Worm (Caenorhabditis elegans): ENCODE data around the gene K08D8.7.
"Not testable (repeated sequence)": the region's sequence is repeated elsewhere in the genome, so short reads cannot be mapped to it uniquely, and the experiment has no call there.

The K08D8.7 gene

ce11 chrIV:12896371-12896882 lies at the start of gene K08D8.7:
K08D8.7 (plus strand) TSS chrIV:12896832.
- no peak for TF ChIP-seq unc-62 (GFP tag; optimal IDR thresholded peaks at IDR 0.05)

- no peak for TF ChIP-seq unc-62 (GFP tag; optimal IDR thresholded peaks at IDR 0.05)
These were observed 47.5 kb upstream of the K08D8.7 start, which contains the start of gene srf-3 for ce11 chrIV:12849030-12849560. srf-3 (plus strand) TSS chrIV:12849510.

DNA sequence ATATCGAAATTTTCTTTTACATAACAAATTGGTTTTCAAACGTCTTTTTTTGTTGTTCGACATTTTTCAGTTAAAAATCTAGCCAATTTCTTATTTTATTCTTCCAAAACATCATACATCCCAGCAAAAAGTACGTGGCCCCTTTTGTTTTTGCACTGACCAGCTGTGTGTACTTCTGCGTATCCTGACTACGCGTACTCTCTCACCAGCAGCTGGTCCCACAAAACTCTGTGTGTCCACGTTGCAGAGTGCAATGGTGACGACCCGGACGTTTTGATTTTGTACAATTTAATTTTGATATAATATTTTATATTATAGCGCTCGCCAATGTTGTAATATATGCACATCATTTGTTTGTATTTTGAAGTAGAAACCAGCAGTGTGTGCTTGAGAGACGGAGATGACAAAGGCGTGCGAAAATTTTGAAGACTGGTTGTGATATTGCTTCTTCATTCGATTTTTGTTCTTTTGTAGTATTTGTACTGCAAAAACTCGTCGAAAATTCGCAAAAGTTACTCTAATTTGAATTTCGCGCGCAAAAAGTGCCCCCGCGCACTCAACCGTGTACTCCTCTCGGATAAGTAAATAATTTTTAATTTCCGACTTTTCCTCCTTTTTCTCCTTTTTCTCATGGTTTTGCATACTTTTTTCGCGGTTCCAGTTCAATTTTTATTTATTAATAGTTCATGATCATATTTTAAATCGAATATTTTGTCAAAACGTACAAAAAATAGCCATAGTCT lies 42.1 kb upstream of the K08D8.7 start:
- no peak for TF ChIP-seq unc-62 (GFP tag; optimal IDR thresholded peaks at IDR 0.05)

- no peak for TF ChIP-seq unc-62 (GFP tag; optimal IDR thresholded peaks at IDR 0.05)
These were observed 41.4 kb upstream of the K08D8.7 start, which contains the start of gene nstp-5 for ce11 chrIV:12855248-12855647. nstp-5 (plus strand) TSS chrIV:12855548.

DNA sequence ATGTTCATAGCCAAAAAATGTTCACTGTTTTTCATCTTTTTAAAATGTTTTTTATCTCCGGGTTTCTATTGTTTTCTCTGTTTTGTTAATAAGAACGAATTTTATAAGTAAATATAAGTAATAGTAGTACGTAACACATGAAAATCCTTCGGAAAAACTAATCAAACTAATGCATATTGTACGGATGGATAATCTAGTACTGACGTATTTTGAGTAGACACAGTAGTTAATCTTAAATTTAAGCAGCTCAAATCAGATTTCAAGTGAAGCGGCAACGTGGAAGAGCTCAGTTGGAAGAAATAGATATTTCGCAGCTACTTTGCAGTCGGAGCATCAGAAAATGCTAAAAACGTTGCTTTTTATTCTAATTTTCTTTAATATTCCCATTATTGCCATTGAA lies 36.8 kb upstream of the K08D8.7 start, which contains the start of gene gcy-18:
TSS of gene gcy-18 (plus strand) at position 301 of the 400 bp plus-strand sequence.
- TF ChIP-seq unc-62 (GFP tag; optimal IDR thresholded peaks at IDR 0.05), result no peak

DNA sequence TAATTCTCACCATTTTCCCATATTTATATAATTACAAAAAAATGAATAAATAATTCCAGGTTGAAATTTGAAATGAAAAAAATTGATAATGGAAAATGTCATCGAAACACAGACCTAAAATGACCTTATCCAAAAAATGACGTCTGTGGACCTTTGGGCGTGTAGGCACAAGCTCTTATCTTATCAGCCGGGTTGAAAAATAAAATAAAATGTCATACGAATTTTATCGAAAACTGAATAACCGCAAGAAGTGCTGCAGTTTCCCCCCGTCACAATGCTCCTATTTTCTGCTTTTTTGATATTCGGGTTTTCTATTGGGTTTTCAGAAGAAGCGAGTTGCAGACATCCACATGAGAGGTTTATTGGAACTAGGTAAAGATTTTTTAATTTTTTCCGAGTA lies 30.7 kb upstream of the K08D8.7 start, which contains the start of gene clec-186:
TSS of gene clec-186 (plus strand) at position 226 of the 400 bp plus-strand sequence.
- TF ChIP-seq unc-62 (GFP tag; optimal IDR thresholded peaks at IDR 0.05), result no peak

DNA sequence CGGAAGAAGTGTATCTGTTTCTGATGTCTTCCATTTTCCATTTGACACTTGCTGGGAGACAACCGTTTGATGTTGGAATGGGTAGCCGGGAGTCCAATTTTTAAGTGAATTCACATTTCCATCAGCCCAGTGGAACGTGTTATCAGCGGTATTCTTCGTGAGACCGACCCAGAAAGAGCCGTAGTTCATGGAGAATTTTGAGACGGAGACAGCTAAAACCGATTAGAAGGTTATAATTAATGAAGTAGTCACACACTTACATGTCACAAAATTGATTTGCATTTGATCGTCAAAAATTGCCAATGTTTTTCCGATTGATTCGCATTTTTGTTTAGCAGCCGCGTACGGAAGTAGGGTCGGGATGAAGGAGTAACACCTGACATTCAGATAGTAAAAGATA lies 27.2 kb upstream of the K08D8.7 start:
- no peak for TF ChIP-seq unc-62 (GFP tag; optimal IDR thresholded peaks at IDR 0.05)

ce11 chrIV:12869812-12870211 lies 26.8 kb upstream of the K08D8.7 start:
- TF ChIP-seq unc-62 (GFP tag; optimal IDR thresholded peaks at IDR 0.05), result no peak

- TF ChIP-seq unc-62 (GFP tag; optimal IDR thresholded peaks at IDR 0.05), result no peak
These were observed 26.3 kb upstream of the K08D8.7 start for ce11 chrIV:12870315-12870714.

ce11 chrIV:12871445-12871947 lies 25.1 kb upstream of the K08D8.7 start, which contains the start of gene clec-187:
clec-187 (minus strand) TSS chrIV:12871495.
- no peak for TF ChIP-seq unc-62 (GFP tag; optimal IDR thresholded peaks at IDR 0.05)

- not testable (repeated sequence) for TF ChIP-seq unc-62 (GFP tag; optimal IDR thresholded peaks at IDR 0.05)
These were observed 21.4 kb upstream of the K08D8.7 start, which contains the start of gene ZK896.1 for ce11 chrIV:12875260-12875659. ZK896.1 (minus strand) TSS chrIV:12875360.

- no peak for TF ChIP-seq unc-62 (GFP tag; optimal IDR thresholded peaks at IDR 0.05)
These were observed 20.1 kb upstream of the K08D8.7 start for ce11 chrIV:12876558-12876957.

DNA sequence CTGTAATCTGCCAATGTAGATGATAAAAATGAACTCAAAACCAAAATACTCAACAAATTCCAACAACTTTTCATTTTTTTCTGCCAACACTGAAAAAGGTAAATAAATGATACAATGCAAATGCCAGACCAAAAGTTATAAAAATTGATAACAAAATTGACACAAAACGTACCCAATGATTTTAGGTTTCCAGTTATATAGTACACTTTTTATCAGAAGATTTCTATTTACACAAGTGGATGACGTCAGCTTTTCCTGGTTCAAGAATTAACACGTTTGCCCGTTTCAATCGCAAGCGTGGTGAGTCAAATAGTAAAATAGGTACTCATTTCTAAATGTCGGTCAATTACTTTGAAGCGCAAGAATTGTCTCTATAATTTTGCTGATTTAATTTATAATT lies 17.1 kb upstream of the K08D8.7 start, which contains the start of gene ZK896.5:
TSS of gene ZK896.5 (minus strand) at position 89 of the 400 bp plus-strand sequence.
- TF ChIP-seq unc-62 (GFP tag; optimal IDR thresholded peaks at IDR 0.05), result no peak

- no peak for TF ChIP-seq unc-62 (GFP tag; optimal IDR thresholded peaks at IDR 0.05)
These were observed 13.4 kb upstream of the K08D8.7 start, which contains the start of gene ZK896.4 for ce11 chrIV:12883190-12883589. ZK896.4 (minus strand) TSS chrIV:12883290.

DNA sequence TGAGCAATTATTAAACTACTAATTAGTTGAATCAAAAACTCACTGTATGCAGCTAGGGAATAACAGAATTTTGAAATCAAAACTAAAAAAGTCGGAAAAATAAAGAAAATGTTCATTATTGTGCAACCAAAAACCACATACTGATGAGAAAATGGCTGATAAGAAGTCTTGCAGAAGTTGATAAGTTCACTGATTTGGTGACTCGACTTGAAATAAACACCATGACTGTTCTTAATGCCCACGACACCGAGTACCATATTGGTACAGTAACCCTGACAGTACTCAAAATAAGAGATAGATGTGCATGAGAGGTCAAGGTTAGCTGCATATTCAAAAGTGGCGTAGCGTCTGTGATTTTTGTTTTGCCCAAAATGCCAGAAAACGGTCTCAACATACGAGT lies 10.6 kb upstream of the K08D8.7 start:
- no peak for TF ChIP-seq unc-62 (GFP tag; optimal IDR thresholded peaks at IDR 0.05)

DNA sequence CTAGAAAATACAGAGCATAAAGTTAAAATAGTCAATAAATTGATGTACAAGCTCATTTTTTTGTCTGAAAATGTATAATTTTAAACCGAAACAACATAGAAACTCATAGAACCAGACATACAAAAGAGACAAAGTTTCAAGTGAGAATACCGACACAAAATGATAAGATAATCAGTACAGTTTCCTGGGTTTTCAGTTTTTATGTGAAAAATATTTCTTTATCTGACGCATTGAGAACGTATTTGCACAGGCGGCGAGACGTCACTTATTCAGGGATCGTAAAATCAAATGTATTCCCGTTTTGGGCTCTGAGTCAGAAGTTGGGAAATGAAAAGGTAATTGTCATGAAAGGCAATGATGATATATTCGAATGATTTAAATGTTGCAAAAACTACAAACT lies 6.2 kb upstream of the K08D8.7 start, which contains the start of gene K08D8.6:
TSS of gene K08D8.6 (minus strand) at position 64 of the 400 bp plus-strand sequence.
- TF ChIP-seq unc-62 (GFP tag; optimal IDR thresholded peaks at IDR 0.05), result no peak

All from whole organism, dauer.